Worm (Caenorhabditis elegans) whole organism, mixed stage, embryonic: ENCODE data around the gene cyp-29A4.

ENCODE experiments used
- blmp-1 ChIP-seq: fragments of 150-350 bp; optimal IDR thresholded peaks from 2 replicates; lab custom pipeline; 2014; ENCODE audit warnings: missing biosample characterization, missing genetic modification characterization
- ceh-43 ChIP-seq: fragments of 200-800 bp; sonication (Bioruptor generic); optimal IDR thresholded peaks from 2 replicates; lab custom pipeline; 2018; ENCODE audit warnings: mild to moderate bottlenecking, missing genetic modification characterization, moderate library complexity, missing compliant biosample characterization
- ces-1 ChIP-seq: fragments of 150-350 bp; optimal IDR thresholded peaks from 2 replicates; lab custom pipeline; 2014; ENCODE audit warnings: missing biosample characterization, missing genetic modification reagents, missing genetic modification characterization
- elt-3 ChIP-seq: fragments of 150-350 bp; optimal IDR thresholded peaks from 2 replicates; lab custom pipeline; 2014; ENCODE audit warnings: missing biosample characterization, missing genetic modification characterization
- flh-1 ChIP-seq: fragments of 200-800 bp; sonication (Bioruptor generic); optimal IDR thresholded peaks from 2 replicates; lab custom pipeline; 2018; ENCODE audit warnings: mild to moderate bottlenecking, missing genetic modification characterization, moderate library complexity, missing compliant biosample characterization
- ham-2 ChIP-seq: fragments of 200-800 bp; sonication (Bioruptor generic); optimal IDR thresholded peaks from 2 replicates; lab custom pipeline; 2018; ENCODE audit warnings: mild to moderate bottlenecking, missing genetic modification characterization, missing compliant biosample characterization
- lin-32 ChIP-seq: fragments of 200-800 bp; sonication (Bioruptor generic); optimal IDR thresholded peaks from 2 replicates; lab custom pipeline; 2018; ENCODE audit warnings: mild to moderate bottlenecking, missing genetic modification characterization, missing compliant biosample characterization
- mab-5 ChIP-seq: fragments of 150-350 bp; optimal IDR thresholded peaks from 2 replicates; lab custom pipeline; 2014; ENCODE audit warnings: missing biosample characterization, missing genetic modification characterization
- nhr-237 ChIP-seq: fragments of 150-350 bp; optimal IDR thresholded peaks from 2 replicates; lab custom pipeline; 2014; ENCODE audit warnings: missing biosample characterization, missing genetic modification characterization
- unc-39 ChIP-seq: fragments of 150-350 bp; optimal IDR thresholded peaks from 2 replicates; lab custom pipeline; 2014; ENCODE audit warnings: missing biosample characterization, missing genetic modification characterization
- unc-62 ChIP-seq: fragments of 150-350 bp; optimal IDR thresholded peaks from 2 replicates; lab custom pipeline; 2014; ENCODE audit warnings: missing biosample characterization, missing genetic modification reagents, missing genetic modification characterization
- ztf-11 ChIP-seq: fragments of 150-350 bp; optimal IDR thresholded peaks from 2 replicates; lab custom pipeline; 2014; ENCODE audit warnings: missing biosample characterization, missing genetic modification characterization

DNA sequence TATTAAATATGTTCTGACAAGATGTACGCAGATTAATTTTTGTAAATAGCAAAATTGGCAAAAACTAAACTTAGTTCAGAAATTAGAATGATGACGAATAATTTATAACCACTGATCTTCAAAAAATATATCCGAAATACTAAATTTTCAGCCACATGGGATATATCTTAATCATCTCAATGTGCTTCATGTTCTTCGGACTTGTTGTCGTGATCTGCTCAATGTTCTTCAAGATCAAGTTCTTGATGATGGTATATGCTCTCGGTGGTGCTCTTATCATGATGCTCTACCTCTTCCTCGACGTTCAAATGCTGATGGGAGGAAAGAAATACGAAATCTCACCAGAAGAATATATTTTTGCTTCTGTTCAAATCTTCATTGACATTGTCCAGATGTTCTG is 52.0 kb downstream of the cyp-29A4 start:
- TF ChIP-seq ham-2 (GFP tag; lab: Kevin White, UChicago) = no peak
- TF ChIP-seq unc-39 (tag; lab: Kevin White, UChicago) = no peak
- no peak for TF ChIP-seq blmp-1 (tag; lab: Kevin White, UChicago)
- TF ChIP-seq elt-3 = no peak
- TF ChIP-seq mab-5 (tag; lab: Kevin White, UChicago) = no peak
- no peak for TF ChIP-seq nhr-237 (tag; lab: Kevin White, UChicago)
- no peak for TF ChIP-seq flh-1 (GFP tag; lab: Kevin White, UChicago)
- no peak for TF ChIP-seq ztf-11 (tag; lab: Kevin White, UChicago)
- no peak for TF ChIP-seq unc-62 (GFP tag; lab: Kevin White, UChicago)
- no peak for TF ChIP-seq ceh-43 (GFP tag; lab: Kevin White, UChicago)
- TF ChIP-seq lin-32 (GFP tag; lab: Kevin White, UChicago) = no peak
- TF ChIP-seq ces-1 (GFP tag; lab: Kevin White, UChicago) = no peak
